Worm (Caenorhabditis elegans) whole organism, young adult: ENCODE results near the gene C01G12.16.

Experiments
- B0261.1 ChIP-seq: sonication (generic microtip); optimal IDR thresholded peaks from 2 replicates; lab custom pipeline; 2016; ENCODE audit warnings: mild to moderate bottlenecking, missing genetic modification characterization, moderate library complexity, missing compliant biosample characterization
- F33H1.4 ChIP-seq: fragments of 200-800 bp; sonication (Bioruptor generic); IDR thresholded peaks from 2 replicates; pipeline ENCODE4 v1.3.6; 2022; ENCODE audit warnings: missing genetic modification reagents, missing genetic modification characterization, missing compliant biosample characterization
- Y53G8AR.9 ChIP-seq: fragments of 200-800 bp; sonication (Bioruptor generic); conservative IDR thresholded peaks from 2 replicates; pipeline ENCODE4 v1.3.6; 2022; ENCODE audit warnings: missing genetic modification reagents, missing genetic modification characterization, missing compliant biosample characterization
- Y56A3A.18 ChIP-seq: fragments of 200-800 bp; sonication (Bioruptor generic); IDR thresholded peaks from 2 replicates; pipeline ENCODE4 v1.3.6; 2022; ENCODE audit warnings: missing genetic modification reagents, missing genetic modification characterization, missing compliant biosample characterization
- Y95B8A.8 ChIP-seq: fragments of 200-800 bp; sonication (Bioruptor generic); IDR thresholded peaks from 2 replicates; pipeline ENCODE4 v1.3.6; 2022; ENCODE audit warnings: missing genetic modification reagents, missing genetic modification characterization, missing compliant biosample characterization
- ZK185.1 ChIP-seq: sonication (generic microtip); optimal IDR thresholded peaks from 2 replicates; lab custom pipeline; 2016; ENCODE audit warnings: mild to moderate bottlenecking, missing genetic modification characterization, missing compliant biosample characterization; ENCODE audit not compliant: poor library complexity, severe bottlenecking
- bed-1 ChIP-seq: fragments of 200-800 bp; sonication (Bioruptor generic); IDR thresholded peaks from 2 replicates; pipeline ENCODE4 v1.3.6; 2022; ENCODE audit warnings: missing genetic modification reagents, missing genetic modification characterization, missing compliant biosample characterization
- cebp-1 ChIP-seq, 2 experiments: fragments of 200-800 bp in 1 of 2; sonication (Bioruptor generic) in 1 of 2; sonication (generic microtip) in 1 of 2; IDR thresholded peaks in 1 of 2; optimal IDR thresholded peaks in 1 of 2; 2 replicates each; pipeline versions ENCODE4 v1.3.6 to Lab custom; 2017 to 2022; ENCODE audit warnings: missing compliant biosample characterization in 2 of 2, missing genetic modification characterization in 2 of 2, mild to moderate bottlenecking in 1 of 2, missing genetic modification reagents in 1 of 2, moderate library complexity in 1 of 2
- ceh-100 ChIP-seq: fragments of 200-800 bp; sonication (Bioruptor generic); IDR thresholded peaks from 2 replicates; pipeline ENCODE4 v1.3.6; 2022; ENCODE audit warnings: missing genetic modification reagents, missing genetic modification characterization, missing compliant biosample characterization
- ceh-27 ChIP-seq: fragments of 200-800 bp; sonication (Bioruptor generic); optimal IDR thresholded peaks from 2 replicates; lab custom pipeline; 2018; ENCODE audit warnings: mild to moderate bottlenecking, missing genetic modification characterization, moderate library complexity, missing compliant biosample characterization
- dpl-1 ChIP-seq: fragments of 150-350 bp; optimal IDR thresholded peaks from 2 replicates; lab custom pipeline; 2014; ENCODE audit warnings: missing biosample characterization, missing genetic modification reagents, missing genetic modification characterization
- efl-1 ChIP-seq: fragments of 150-350 bp; optimal IDR thresholded peaks from 2 replicates; lab custom pipeline; 2014; ENCODE audit warnings: missing biosample characterization, missing genetic modification reagents, missing genetic modification characterization
- egl-18 ChIP-seq: fragments of 200-800 bp; sonication (Bioruptor generic); IDR thresholded peaks from 2 replicates; pipeline ENCODE4 v1.3.6; 2022; ENCODE audit warnings: missing genetic modification reagents, missing genetic modification characterization, missing compliant biosample characterization
- egl-44 ChIP-seq: fragments of 200-800 bp; sonication (Bioruptor generic); IDR thresholded peaks from 2 replicates; pipeline ENCODE4 v1.3.6; 2022; ENCODE audit warnings: missing genetic modification reagents, missing genetic modification characterization, missing compliant biosample characterization
- gei-17 ChIP-seq: fragments of 200-800 bp; sonication (Bioruptor generic); optimal IDR thresholded peaks from 2 replicates; lab custom pipeline; 2018; ENCODE audit warnings: mild to moderate bottlenecking, missing genetic modification characterization, missing compliant biosample characterization
- him-1 ChIP-seq: sonication (generic microtip); optimal IDR thresholded peaks from 2 replicates; lab custom pipeline; 2016; ENCODE audit warnings: missing genotype, missing genetic modification reagents, missing genetic modification characterization, missing compliant biosample characterization
- lag-1 ChIP-seq: fragments of 200-800 bp; sonication (Bioruptor generic); IDR thresholded peaks from 2 replicates; pipeline ENCODE4 v1.3.6; 2022; ENCODE audit warnings: missing genetic modification reagents, missing genetic modification characterization, missing compliant biosample characterization
- lin-35 ChIP-seq, 3 experiments: fragments of 150-350 bp in 2 of 3; sonication (generic microtip) in 1 of 3; optimal IDR thresholded peaks; 2 replicates each; lab custom pipeline; 2014 to 2018; ENCODE audit warnings: missing biosample characterization in 3 of 3, missing genetic modification characterization in 3 of 3, missing genetic modification reagents in 3 of 3
- lin-54 ChIP-seq: fragments of 200-800 bp; sonication (Bioruptor generic); optimal IDR thresholded peaks from 2 replicates; lab custom pipeline; 2018; ENCODE audit warnings: mild to moderate bottlenecking, missing genetic modification characterization, missing compliant biosample characterization
- lir-1 ChIP-seq: fragments of 200-800 bp; sonication (Bioruptor generic); conservative IDR thresholded peaks from 2 replicates; pipeline ENCODE4 v1.3.6; 2022; ENCODE audit warnings: missing genetic modification reagents, missing genetic modification characterization, missing compliant biosample characterization
- lsl-1 ChIP-seq: fragments of 200-800 bp; sonication (Bioruptor generic); optimal IDR thresholded peaks from 2 replicates; lab custom pipeline; 2018; ENCODE audit warnings: mild to moderate bottlenecking, missing genetic modification characterization, moderate library complexity, missing compliant biosample characterization
- madf-10 ChIP-seq: sonication (generic microtip); optimal IDR thresholded peaks from 2 replicates; lab custom pipeline; 2016; ENCODE audit warnings: mild to moderate bottlenecking, missing genetic modification characterization, missing compliant biosample characterization
- madf-3 ChIP-seq: fragments of 200-800 bp; sonication (Bioruptor generic); IDR thresholded peaks from 2 replicates; pipeline ENCODE4 v1.3.6; 2022; ENCODE audit warnings: missing genetic modification reagents, missing genetic modification characterization, missing compliant biosample characterization
- mel-28 ChIP-seq: sonication (generic microtip); optimal IDR thresholded peaks from 2 replicates; lab custom pipeline; 2016; ENCODE audit warnings: borderline replicate concordance, mild to moderate bottlenecking, missing genetic modification characterization, missing compliant biosample characterization
- mxl-1 ChIP-seq: sonication (generic microtip); optimal IDR thresholded peaks from 2 replicates; lab custom pipeline; 2016; ENCODE audit warnings: missing genetic modification characterization, missing compliant biosample characterization
- nfyb-1 ChIP-seq: fragments of 200-800 bp; sonication (Bioruptor generic); IDR thresholded peaks from 2 replicates; pipeline ENCODE4 v1.3.6; 2022; ENCODE audit warnings: missing genetic modification reagents, missing genetic modification characterization, missing compliant biosample characterization
- nhr-179 ChIP-seq: sonication (generic microtip); optimal IDR thresholded peaks from 2 replicates; lab custom pipeline; 2016; ENCODE audit warnings: mild to moderate bottlenecking, missing genetic modification characterization, missing compliant biosample characterization
- nhr-27 ChIP-seq: fragments of 200-800 bp; sonication (Bioruptor generic); optimal IDR thresholded peaks from 2 replicates; lab custom pipeline; 2018; ENCODE audit warnings: mild to moderate bottlenecking, missing genetic modification characterization, moderate library complexity, missing compliant biosample characterization
- nhr-80 ChIP-seq: sonication (generic microtip); optimal IDR thresholded peaks from 2 replicates; lab custom pipeline; 2016; ENCODE audit warnings: missing genetic modification characterization, missing compliant biosample characterization
- repo-1 ChIP-seq: sonication (generic microtip); optimal IDR thresholded peaks from 2 replicates; lab custom pipeline; 2017; ENCODE audit warnings: mild to moderate bottlenecking, missing genetic modification characterization, missing compliant biosample characterization
- sea-2 ChIP-seq: fragments of 200-800 bp; sonication (Bioruptor generic); IDR thresholded peaks from 2 replicates; pipeline ENCODE4 v1.3.6; 2022; ENCODE audit warnings: missing genetic modification characterization, missing compliant biosample characterization
- snpc-1.3 ChIP-seq: sonication (generic microtip); optimal IDR thresholded peaks from 2 replicates; lab custom pipeline; 2017; ENCODE audit warnings: missing genetic modification characterization, mild to moderate bottlenecking, missing compliant biosample characterization, antibody characterized with exemption, moderate library complexity, missing genotype, missing genetic modification reagents; ENCODE audit not compliant: insufficient read depth
- snpc-4 ChIP-seq, 5 experiments: fragments of 150-350 bp in 1 of 5; sonication (generic microtip) in 4 of 5; optimal IDR thresholded peaks; 2 replicates each; lab custom pipeline; 2014 to 2018; ENCODE audit warnings: missing genetic modification characterization in 5 of 5, missing biosample characterization in 3 of 5, antibody characterized with exemption in 2 of 5, mild to moderate bottlenecking in 2 of 5, missing compliant biosample characterization in 2 of 5, missing genotype in 2 of 5, moderate library complexity in 2 of 5, missing genetic modification reagents in 1 of 5
- tlf-1 ChIP-seq: fragments of 200-800 bp; sonication (Bioruptor generic); optimal IDR thresholded peaks from 2 replicates; lab custom pipeline; 2018; ENCODE audit warnings: mild to moderate bottlenecking, missing genetic modification characterization, missing compliant biosample characterization
- zfh-2 ChIP-seq: fragments of 200-800 bp; sonication (Bioruptor generic); conservative IDR thresholded peaks from 2 replicates; pipeline ENCODE4 v1.3.6; 2022; ENCODE audit warnings: missing genetic modification reagents, missing genetic modification characterization, missing compliant biosample characterization
- zim-3 ChIP-seq: sonication (generic microtip); optimal IDR thresholded peaks from 2 replicates; lab custom pipeline; 2017; ENCODE audit warnings: mild to moderate bottlenecking, missing genetic modification characterization, moderate library complexity, missing compliant biosample characterization
- ztf-18 ChIP-seq: sonication (generic microtip); optimal IDR thresholded peaks from 2 replicates; lab custom pipeline; 2016; ENCODE audit warnings: missing genotype, mild to moderate bottlenecking, missing genetic modification characterization, missing compliant biosample characterization
- ztf-3 ChIP-seq: fragments of 200-800 bp; sonication (Bioruptor generic); optimal IDR thresholded peaks from 2 replicates; lab custom pipeline; 2018; ENCODE audit warnings: mild to moderate bottlenecking, missing genetic modification characterization, missing compliant biosample characterization

The C01G12.16 gene

ce11 chrIII:4151548-4152104 is 9.4 kb upstream of the C01G12.16 start, which contains the start of the genes wht-3 and har-1 (continued):
- no peak for TF ChIP-seq mxl-1 (tag; lab: Kevin White, UChicago)
- no peak for TF ChIP-seq snpc-4 (GFP tag; optimal IDR thresholded peaks at IDR 0.05; lab: Kevin White, UChicago)
- no peak for TF ChIP-seq snpc-4 (tag; optimal IDR thresholded peaks at IDR 0.05; lab: Kevin White, UChicago)
- TF ChIP-seq egl-44 (GFP tag; lab: Robert Waterston, UW) = no peak
- TF ChIP-seq ZK185.1 (tag; lab: Kevin White, UChicago) = no peak

DNA sequence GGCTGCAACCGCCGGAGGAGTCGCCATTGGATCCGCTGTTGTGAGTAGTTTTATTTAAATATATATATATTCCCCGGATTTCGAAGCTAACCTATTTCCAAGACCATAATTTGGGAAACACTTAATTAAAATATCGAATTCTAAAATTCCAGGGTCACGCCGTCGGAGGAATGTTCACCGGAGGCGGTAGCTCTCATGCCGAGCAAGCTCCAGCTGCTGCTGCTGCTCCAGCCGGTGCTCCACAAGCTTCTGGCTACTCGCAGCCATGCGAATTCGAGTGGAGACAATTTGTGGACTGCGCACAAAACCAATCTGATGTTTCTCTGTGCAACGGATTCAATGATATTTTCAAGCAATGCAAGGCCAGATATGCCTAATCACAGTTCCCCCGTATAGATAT is 8.7 kb upstream of the C01G12.16 start:
- no peak for TF ChIP-seq ztf-3 (GFP tag; lab: Kevin White, UChicago)
- no peak for TF ChIP-seq egl-44 (GFP tag; lab: Robert Waterston, UW)
- TF ChIP-seq zfh-2 (GFP tag; lab: Robert Waterston, UW) = peak; percentile 72; the same call in 1 of the 2 replicates

DNA sequence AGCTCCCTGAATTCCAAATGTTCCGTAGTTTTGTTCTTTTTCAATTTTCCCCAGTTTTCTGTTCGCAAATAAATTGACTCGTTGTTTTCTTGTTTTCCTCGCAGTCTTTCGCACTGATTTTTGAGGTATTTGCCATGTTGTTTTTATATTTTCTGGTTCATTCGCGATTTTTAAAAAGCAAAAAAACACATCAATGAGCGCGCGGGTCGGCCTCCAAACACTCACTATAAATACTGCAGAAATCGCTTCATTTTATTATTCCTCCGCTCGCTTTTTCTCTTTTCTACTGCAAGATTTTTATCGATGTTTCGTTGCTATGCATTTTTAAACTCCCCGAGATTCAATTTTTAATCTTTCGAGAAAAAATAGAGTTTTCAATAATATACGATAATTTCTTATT is 8.2 kb upstream of the C01G12.16 start:
- TF ChIP-seq nhr-27 (tag; lab: Kevin White, UChicago) (no peak), lin-54 (no peak), nhr-80 (tag; lab: Kevin White, UChicago) (no peak), Y56A3A.18 (GFP tag; lab: Robert Waterston, UW) (no peak), nfyb-1 (GFP tag; lab: Robert Waterston, UW) (no peak), Y95B8A.8 (GFP tag; lab: Robert Waterston, UW) (0 out of 2 replicates have a peak, but pooled peaks have one; percentile 18), lir-1 (no peak), madf-3 (GFP tag; lab: Robert Waterston, UW) (0 out of 2 replicates have a peak, but pooled peaks have one; percentile 33), ztf-18 (tag; lab: Kevin White, UChicago) (no peak), lin-35 (GFP tag; optimal IDR thresholded peaks at IDR 0.05; lab: Kevin White, UChicago) (peak in 1 of 3 experiments; percentile 41), B0261.1 (tag; lab: Kevin White, UChicago) (no peak), cebp-1 (GFP tag; IDR thresholded peaks at IDR 0.05; lab: Robert Waterston, UW) (no peak), cebp-1 (tag; optimal IDR thresholded peaks at IDR 0.05; lab: Kevin White, UChicago) (peak; percentile 20), egl-18 (GFP tag; lab: Robert Waterston, UW) (no peak), snpc-1.3 (tag; lab: Kevin White, UChicago) (no peak), sea-2 (no peak), ceh-27 (GFP tag; lab: Kevin White, UChicago) (no peak), him-1 (tag; lab: Kevin White, UChicago) (no peak), ztf-3 (GFP tag; lab: Kevin White, UChicago) (no peak)
- TF ChIP-seq, all 124 proteins: peak for 4

DNA sequence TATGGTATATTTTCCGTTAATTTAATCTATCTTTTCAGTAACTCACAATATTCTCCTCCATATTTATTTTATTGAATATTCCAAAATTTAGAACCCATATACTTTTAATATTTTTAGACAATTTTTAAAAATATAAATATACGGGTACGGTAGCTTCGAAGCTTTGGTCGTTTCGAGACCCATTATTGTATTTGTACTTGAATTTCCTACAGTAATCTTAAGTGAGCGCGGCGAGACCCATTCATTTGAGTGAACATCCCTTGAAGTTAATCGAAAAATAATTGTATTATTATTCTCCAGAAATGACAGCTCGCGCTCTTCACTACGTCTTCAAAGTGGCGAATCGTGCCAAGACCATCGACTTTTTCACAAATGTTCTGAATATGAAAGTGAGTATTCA is 7.7 kb upstream of the C01G12.16 start, which contains the start of gene glod-4:
glod-4 (plus strand) TSS at position 301 of the 400 bp plus-strand sequence.
- TF ChIP-seq madf-3 (GFP tag; lab: Robert Waterston, UW) (no peak), zim-3 (no peak), ceh-27 (GFP tag; lab: Kevin White, UChicago) (no peak), Y53G8AR.9 (no peak), F33H1.4 (0 out of 2 replicates have a peak, but pooled peaks have one; percentile 12), lsl-1 (peak; percentile 16), efl-1 (no peak), bed-1 (GFP tag; lab: Robert Waterston, UW) (no peak)

ce11 chrIII:4157298-4157697 is 3.7 kb upstream of the C01G12.16 start, which contains the start of gene C16C10.9:
C16C10.9 (minus strand) TSS chrIII:4157398.
- TF ChIP-seq lag-1 (GFP tag; lab: Robert Waterston, UW) = no peak
- no peak for TF ChIP-seq ceh-100 (GFP tag; lab: Robert Waterston, UW)
- no peak for TF ChIP-seq dpl-1 (GFP tag; lab: Kevin White, UChicago)
- TF ChIP-seq zim-3 = no peak
- TF ChIP-seq tlf-1 (GFP tag; lab: Kevin White, UChicago) = no peak
- TF ChIP-seq nhr-179 (tag; lab: Kevin White, UChicago) = no peak
- TF ChIP-seq mel-28 = no peak
- TF ChIP-seq gei-17 (GFP tag; lab: Kevin White, UChicago) = no peak
- no peak for TF ChIP-seq repo-1 (tag; lab: Kevin White, UChicago)
- no peak for TF ChIP-seq madf-10
- TF ChIP-seq, all 124 proteins: peak for 0
